Worm (Caenorhabditis elegans): ENCODE data around the gene B0244.15.

- TF ChIP-seq nfya-1 (tag; optimal IDR thresholded peaks at IDR 0.05) (no peak), pha-4 (tag; optimal IDR thresholded peaks at IDR 0.05) (no peak), sox-2 (GFP tag; IDR thresholded peaks at IDR 0.05) (no peak), sox-4 (tag; optimal IDR thresholded peaks at IDR 0.05) (no peak), lin-11 (tag; optimal IDR thresholded peaks at IDR 0.05) (no peak), K02D7.2 (tag; optimal IDR thresholded peaks at IDR 0.05) (no peak)
Observed at ce11 chrIII:5701491-5701890, 41.7 kb upstream of the B0244.15 start.

Measured in whole organism, late embryonic.